Worm (Caenorhabditis elegans): Measurements from ENCODE around the gene col-72.

DNA sequence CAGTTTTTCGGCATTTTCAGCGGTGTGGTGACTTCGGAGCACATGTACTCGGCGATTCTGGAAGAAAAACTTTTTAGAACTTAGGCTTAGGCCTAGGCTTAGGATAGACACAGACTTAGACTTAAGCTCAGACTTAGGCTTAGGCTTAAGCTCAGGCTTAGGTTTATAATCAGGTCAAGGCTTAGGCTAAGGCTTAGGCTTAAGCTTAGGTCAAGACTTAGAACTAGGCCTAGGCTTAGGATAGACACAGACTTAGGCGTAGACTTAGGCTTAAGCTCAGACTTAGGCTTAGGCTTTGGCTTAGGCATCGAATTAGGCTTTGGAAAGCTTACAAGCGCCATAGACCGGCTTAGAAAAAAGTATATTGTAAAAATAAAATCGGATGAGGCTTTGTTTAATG is 47.5 kb downstream of the col-72 start:
- no peak for TF ChIP-seq skn-1 (tag; optimal IDR thresholded peaks at IDR 0.05)
- no peak for TF ChIP-seq ceh-20 (GFP tag; IDR thresholded peaks at IDR 0.05)
- no peak for TF ChIP-seq zip-2 (tag; optimal IDR thresholded peaks at IDR 0.05)
- no peak for TF ChIP-seq fos-1 (tag; optimal IDR thresholded peaks at IDR 0.05)
- no peak for TF ChIP-seq snpc-4 (tag; optimal IDR thresholded peaks at IDR 0.05)
- no peak for TF ChIP-seq Y75B8A.6 (GFP tag; IDR thresholded peaks at IDR 0.05)
- no peak for TF ChIP-seq nhr-237 (tag; optimal IDR thresholded peaks at IDR 0.05)

Measured in whole organism, L4 larva.